Worm (Caenorhabditis elegans) whole organism, young adult: ENCODE results near the gene F59D12.2.

Experiments used
- ama-1 ChIP-seq, 3 experiments: fragments of 150-350 bp in 1 of 3; sonication (generic microtip) in 2 of 3; optimal IDR thresholded peaks; 2 replicates each; lab custom pipeline; 2014 to 2018; ENCODE audit warnings: missing biosample characterization in 2 of 3, missing genetic modification characterization in 2 of 3, missing genetic modification reagents in 2 of 3
- attf-3 ChIP-seq: fragments of 200-800 bp; sonication (Bioruptor generic); conservative IDR thresholded peaks from 2 replicates; pipeline ENCODE4 v1.3.6; 2022; ENCODE audit warnings: missing genetic modification reagents, missing genetic modification characterization, missing compliant biosample characterization
- gei-17 ChIP-seq: fragments of 200-800 bp; sonication (Bioruptor generic); optimal IDR thresholded peaks from 2 replicates; lab custom pipeline; 2018; ENCODE audit warnings: mild to moderate bottlenecking, missing genetic modification characterization, missing compliant biosample characterization
- mcd-1 ChIP-seq: fragments of 200-800 bp; sonication (Bioruptor generic); IDR thresholded peaks from 2 replicates; pipeline ENCODE4 v1.3.6; 2022; ENCODE audit warnings: missing genetic modification reagents, missing genetic modification characterization, missing compliant biosample characterization
- mxl-1 ChIP-seq: sonication (generic microtip); optimal IDR thresholded peaks from 2 replicates; lab custom pipeline; 2016; ENCODE audit warnings: missing genetic modification characterization, missing compliant biosample characterization
- nhr-179 ChIP-seq: sonication (generic microtip); optimal IDR thresholded peaks from 2 replicates; lab custom pipeline; 2016; ENCODE audit warnings: mild to moderate bottlenecking, missing genetic modification characterization, missing compliant biosample characterization
- zim-3 ChIP-seq: sonication (generic microtip); optimal IDR thresholded peaks from 2 replicates; lab custom pipeline; 2017; ENCODE audit warnings: mild to moderate bottlenecking, missing genetic modification characterization, moderate library complexity, missing compliant biosample characterization
- ztf-18 ChIP-seq: sonication (generic microtip); optimal IDR thresholded peaks from 2 replicates; lab custom pipeline; 2016; ENCODE audit warnings: missing genotype, mild to moderate bottlenecking, missing genetic modification characterization, missing compliant biosample characterization

DNA sequence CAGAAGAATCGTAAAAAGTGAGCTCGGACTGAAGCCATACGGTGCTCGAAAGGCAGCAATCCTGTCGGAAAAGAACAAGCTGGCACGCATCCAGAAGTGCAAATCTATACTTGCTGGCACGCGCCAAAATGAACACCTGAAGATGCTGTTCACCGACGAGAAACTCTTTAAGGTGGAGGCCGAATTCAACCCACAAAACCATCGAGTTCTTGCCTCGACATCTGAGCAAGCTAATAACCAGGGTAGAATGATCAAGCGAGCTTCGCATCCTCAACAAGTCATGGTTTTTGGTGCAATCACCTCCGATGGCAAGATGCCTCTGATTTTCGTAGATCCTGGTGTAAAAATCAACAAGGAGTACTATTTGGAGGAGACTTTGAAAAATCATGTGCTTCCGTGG lies 17.9 kb upstream of the F59D12.2 start:
- TF ChIP-seq mxl-1 (tag; lab: Kevin White, UChicago) = no peak
- no peak for TF ChIP-seq ama-1 (optimal IDR thresholded peaks at IDR 0.05; lab: Kevin White, UChicago)
- TF ChIP-seq ama-1 (GFP tag; optimal IDR thresholded peaks at IDR 0.05; lab: Kevin White, UChicago) = no peak
- no peak for TF ChIP-seq gei-17
- no peak for TF ChIP-seq mcd-1 (GFP tag; lab: Robert Waterston, UW)
- no peak for TF ChIP-seq zim-3 (tag; lab: Kevin White, UChicago)
- TF ChIP-seq attf-3 = no peak
- TF ChIP-seq ztf-18 (tag; lab: Kevin White, UChicago) = no peak
- no peak for TF ChIP-seq nhr-179 (tag; lab: Kevin White, UChicago)
